Worm (Caenorhabditis elegans) whole organism, L3 larva: ENCODE results near the gene H34I24.2.

ENCODE experiments used
- nhr-11 ChIP-seq: fragments of 150-350 bp; optimal IDR thresholded peaks from 2 replicates; lab custom pipeline; 2014; ENCODE audit warnings: missing biosample characterization, missing genetic modification characterization
- nhr-76 ChIP-seq: fragments of 150-350 bp; sonication (generic microtip); optimal IDR thresholded peaks from 5 replicates; lab custom pipeline; 2014; ENCODE audit warnings: missing biosample characterization, missing genetic modification characterization
- sea-2 ChIP-seq: fragments of 150-350 bp; sonication (generic microtip); optimal IDR thresholded peaks from 4 replicates; lab custom pipeline; 2014; ENCODE audit warnings: missing biosample characterization, missing genetic modification reagents, missing genetic modification characterization

DNA sequence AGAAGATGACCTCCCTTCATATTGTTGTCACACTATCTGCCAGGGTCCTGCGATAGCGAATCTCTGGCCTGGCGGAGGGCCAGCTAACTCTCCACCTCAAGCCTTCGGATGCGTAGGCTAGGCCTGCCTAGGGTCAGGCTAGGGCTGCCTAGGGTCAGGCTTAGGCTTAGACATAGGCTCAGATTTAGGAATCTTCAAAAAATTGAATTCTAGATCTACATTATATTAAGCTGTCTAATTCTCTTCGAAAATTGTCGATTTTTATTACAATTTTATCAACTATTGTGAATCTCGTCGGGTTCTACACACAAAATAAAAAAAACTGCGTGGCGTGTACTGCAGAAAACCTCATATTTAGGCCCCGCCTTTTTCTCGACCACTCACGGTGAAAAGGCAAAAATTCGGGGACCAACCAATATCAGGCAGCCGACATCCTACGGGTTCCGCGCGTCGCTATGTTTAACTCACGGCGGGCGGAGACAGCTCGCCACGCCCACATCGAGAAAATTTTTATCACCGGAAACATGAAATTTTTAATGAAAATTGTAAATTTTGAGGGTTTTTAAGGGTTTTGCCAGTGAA lies 46.3 kb upstream of the H34I24.2 start:
- no peak for TF ChIP-seq sea-2 (GFP tag; lab: Kevin White, UChicago)
- no peak for TF ChIP-seq nhr-11 (tag; lab: Kevin White, UChicago)
- TF ChIP-seq nhr-76 (tag; lab: Kevin White, UChicago) = no peak
